Fruit fly (Drosophila melanogaster): ENCODE results near the gene CG33934.

The CG33934 gene

dm6 chr3R:19998418-19998817 is 44.1 kb upstream of the CG33934 start (continued):
- TF ChIP-seq Eip75B (GFP tag; optimal IDR thresholded peaks at IDR 0.05), result peak; percentile 62
- peak; percentile 78 for TF ChIP-seq pdm3 (GFP tag; optimal IDR thresholded peaks at IDR 0.05)
- peak; percentile 77 for TF ChIP-seq achi (GFP tag; optimal IDR thresholded peaks at IDR 0.05)
- TF ChIP-seq acj6 (GFP tag; optimal IDR thresholded peaks at IDR 0.05), result peak; percentile 77
- TF ChIP-seq topi (GFP tag; optimal IDR thresholded peaks at IDR 0.05), result peak; percentile 57
- TF ChIP-seq Hr39 (GFP tag; optimal IDR thresholded peaks at IDR 0.05), result peak; percentile 76
- peak; percentile 72 for TF ChIP-seq CG32006 (GFP tag; optimal IDR thresholded peaks at IDR 0.05)
- peak; percentile 46 for TF ChIP-seq CG11294 (GFP tag; IDR thresholded peaks at IDR 0.05)
- TF ChIP-seq fd85E (GFP tag; optimal IDR thresholded peaks at IDR 0.05), result no peak
- TF ChIP-seq eg (GFP tag; IDR thresholded peaks at IDR 0.05), result peak; percentile 77
- peak; percentile 76 for TF ChIP-seq OdsH (GFP tag; optimal IDR thresholded peaks at IDR 0.05)
- no peak for TF ChIP-seq CG6854 (GFP tag; optimal IDR thresholded peaks at IDR 0.05)
- TF ChIP-seq ss (GFP tag; optimal IDR thresholded peaks at IDR 0.05), result peak; percentile 20 to 51
- peak; percentile 51 for TF ChIP-seq CG7368 (GFP tag; optimal IDR thresholded peaks at IDR 0.05)
- TF ChIP-seq dsx (GFP tag; optimal IDR thresholded peaks at IDR 0.05; ENCODE audit: poor library complexity, severe bottlenecking), result peak; percentile 48
- peak; percentile 40 for TF ChIP-seq vri (GFP tag; optimal IDR thresholded peaks at IDR 0.05)
- TF ChIP-seq CG15336 (GFP tag; IDR thresholded peaks at IDR 0.05), result peak; percentile 75
- TF ChIP-seq Sox14 (GFP tag; optimal IDR thresholded peaks at IDR 0.05), result peak; percentile 80

DNA sequence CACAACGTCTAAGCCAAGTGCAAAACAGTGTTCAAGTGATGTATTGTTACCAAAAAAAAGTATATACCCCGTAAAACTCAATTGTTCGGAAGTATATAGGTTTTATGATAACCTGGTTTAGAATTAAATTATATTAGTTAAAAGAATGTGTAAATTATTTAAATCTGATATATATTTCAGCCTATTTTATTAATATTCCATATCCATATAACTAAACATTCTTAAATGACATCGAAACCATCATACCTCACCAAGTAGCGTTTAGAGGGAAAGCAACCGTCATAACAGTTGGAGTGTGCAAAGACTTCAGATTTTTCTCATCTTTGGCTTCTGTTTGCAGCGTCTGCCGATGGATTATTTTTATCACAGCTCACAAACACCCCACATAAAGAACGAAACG is 43.1 kb upstream of the CG33934 start:
- TF ChIP-seq fkh (GFP tag; optimal IDR thresholded peaks at IDR 0.05), result no peak
- peak; percentile 87 for TF ChIP-seq CG10631 (GFP tag; optimal IDR thresholded peaks at IDR 0.05)
- peak; percentile 56 for TF ChIP-seq CG1621 (tag; optimal IDR thresholded peaks at IDR 0.05)
- TF ChIP-seq Hr38 (GFP tag; optimal IDR thresholded peaks at IDR 0.05), result no peak
- TF ChIP-seq CG34406 (GFP tag; optimal IDR thresholded peaks at IDR 0.05), result peak; percentile 82
- TF ChIP-seq Hr4 (GFP tag; optimal IDR thresholded peaks at IDR 0.05), result peak; percentile 74
- peak; percentile 83 for TF ChIP-seq esn (GFP tag; optimal IDR thresholded peaks at IDR 0.05)
- peak; percentile 55 for TF ChIP-seq CG31627 (GFP tag; optimal IDR thresholded peaks at IDR 0.05)
- peak; percentile 76 for TF ChIP-seq pdm3 (GFP tag; optimal IDR thresholded peaks at IDR 0.05)
- TF ChIP-seq CG8119 (GFP tag; IDR thresholded peaks at IDR 0.05), result peak; percentile 92
- TF ChIP-seq Sox15 (GFP tag; optimal IDR thresholded peaks at IDR 0.05), result peak; percentile 50
- peak; percentile 82 for TF ChIP-seq CG3919 (GFP tag; optimal IDR thresholded peaks at IDR 0.05)
- TF ChIP-seq dsx (GFP tag; optimal IDR thresholded peaks at IDR 0.05; ENCODE audit: poor library complexity, severe bottlenecking), result peak; percentile 83
- peak; percentile 58 for TF ChIP-seq Eip75B (GFP tag; optimal IDR thresholded peaks at IDR 0.05)
- TF ChIP-seq achi (GFP tag; optimal IDR thresholded peaks at IDR 0.05), result peak; percentile 85
- peak; percentile 56 for TF ChIP-seq Sox14 (GFP tag; optimal IDR thresholded peaks at IDR 0.05)
- peak; percentile 17 for TF ChIP-seq CG6854 (GFP tag; optimal IDR thresholded peaks at IDR 0.05)
- TF ChIP-seq fd59A (GFP tag; optimal IDR thresholded peaks at IDR 0.05), result peak; percentile 60
- peak; percentile 63 for TF ChIP-seq cyc (GFP tag; optimal IDR thresholded peaks at IDR 0.05)
- TF ChIP-seq Blimp-1 (GFP tag; optimal IDR thresholded peaks at IDR 0.05), result peak; percentile 44
- no peak for TF ChIP-seq fd85E (GFP tag; optimal IDR thresholded peaks at IDR 0.05)
- TF ChIP-seq CG4318 (GFP tag; optimal IDR thresholded peaks at IDR 0.05), result peak; percentile 64
- TF ChIP-seq Met (GFP tag; optimal IDR thresholded peaks at IDR 0.05), result peak; percentile 73
- peak; percentile 67 for TF ChIP-seq topi (GFP tag; optimal IDR thresholded peaks at IDR 0.05)
- TF ChIP-seq Lpt (GFP tag; optimal IDR thresholded peaks at IDR 0.05), result peak; percentile 78
- TF ChIP-seq CG6276 (GFP tag; optimal IDR thresholded peaks at IDR 0.05), result peak; percentile 40
- TF ChIP-seq Ets96B (tag; optimal IDR thresholded peaks at IDR 0.05), result peak; percentile 85
- peak; percentile 32 for TF ChIP-seq dac (GFP tag; optimal IDR thresholded peaks at IDR 0.05)
- TF ChIP-seq CG15336 (GFP tag; IDR thresholded peaks at IDR 0.05), result peak; percentile 86
- peak; percentile 33 for TF ChIP-seq Ets21C (GFP tag; optimal IDR thresholded peaks at IDR 0.05)
- TF ChIP-seq Gug (GFP tag; IDR thresholded peaks at IDR 0.05), result peak; percentile 73; the same call in 1 of the 2 replicates
- TF ChIP-seq CG6808 (GFP tag; optimal IDR thresholded peaks at IDR 0.05), result peak; percentile 73
- TF ChIP-seq spab (GFP tag; optimal IDR thresholded peaks at IDR 0.05), result peak; percentile 64
- peak; percentile 60 for TF ChIP-seq CG11902 (GFP tag; optimal IDR thresholded peaks at IDR 0.05)
- peak; percentile 16 to 81 for TF ChIP-seq salr (GFP tag; optimal IDR thresholded peaks at IDR 0.05)
- peak; percentile 71 for TF ChIP-seq CG11762 (GFP tag; optimal IDR thresholded peaks at IDR 0.05; ENCODE audit: insufficient read depth)
- TF ChIP-seq CG11294 (GFP tag; IDR thresholded peaks at IDR 0.05), result peak; percentile 58
- TF ChIP-seq CG10669 (GFP tag; optimal IDR thresholded peaks at IDR 0.05), result peak; percentile 76
- TF ChIP-seq OdsH (GFP tag; optimal IDR thresholded peaks at IDR 0.05), result peak; percentile 85
- TF ChIP-seq net (GFP tag; optimal IDR thresholded peaks at IDR 0.05), result peak; percentile 80
- TF ChIP-seq CG7368 (GFP tag; optimal IDR thresholded peaks at IDR 0.05), result peak; percentile 62
- peak; percentile 88 for TF ChIP-seq eg (GFP tag; IDR thresholded peaks at IDR 0.05)

Data from whole organism, prepupa.